Worm (Caenorhabditis elegans) whole organism, young adult: ENCODE measurements around the gene rfl-1.

Source experiments
- B0019.2 ChIP-seq: fragments of 200-800 bp; sonication (Bioruptor generic); conservative IDR thresholded peaks from 2 replicates; pipeline ENCODE4 v1.3.6; 2022; ENCODE audit warnings: missing genetic modification reagents, missing genetic modification characterization, missing compliant biosample characterization
- C06A6.2 ChIP-seq: fragments of 200-800 bp; sonication (Bioruptor generic); conservative IDR thresholded peaks from 2 replicates; pipeline ENCODE4 v1.3.6; 2022; ENCODE audit warnings: missing genetic modification characterization, missing compliant biosample characterization
- F33H1.4 ChIP-seq: fragments of 200-800 bp; sonication (Bioruptor generic); IDR thresholded peaks from 2 replicates; pipeline ENCODE4 v1.3.6; 2022; ENCODE audit warnings: missing genetic modification reagents, missing genetic modification characterization, missing compliant biosample characterization
- F49E8.2 ChIP-seq: sonication (generic microtip); optimal IDR thresholded peaks from 3 replicates; lab custom pipeline; 2017; ENCODE audit warnings: missing genetic modification characterization, mild to moderate bottlenecking, missing compliant biosample characterization, antibody characterized with exemption, moderate library complexity; ENCODE audit not compliant: insufficient read depth
- F52B5.7 ChIP-seq: sonication (generic microtip); optimal IDR thresholded peaks from 2 replicates; lab custom pipeline; 2016; ENCODE audit warnings: mild to moderate bottlenecking, missing genetic modification characterization, missing compliant biosample characterization
- F57A8.1 ChIP-seq: fragments of 200-800 bp; sonication (Bioruptor generic); optimal IDR thresholded peaks from 2 replicates; lab custom pipeline; 2018; ENCODE audit warnings: mild to moderate bottlenecking, missing genetic modification characterization, moderate library complexity, missing compliant biosample characterization
- F57C9.4 ChIP-seq: sonication (generic microtip); optimal IDR thresholded peaks from 2 replicates; lab custom pipeline; 2017; ENCODE audit warnings: mild to moderate bottlenecking, missing genetic modification characterization, missing compliant biosample characterization
- T07F8.4 ChIP-seq: sonication (generic microtip); optimal IDR thresholded peaks from 2 replicates; lab custom pipeline; 2016; ENCODE audit warnings: mild to moderate bottlenecking, missing genetic modification characterization, moderate library complexity, missing compliant biosample characterization
- Y53F4B.3 ChIP-seq: fragments of 200-800 bp; sonication (Bioruptor generic); IDR thresholded peaks from 2 replicates; pipeline ENCODE4 v1.3.6; 2022; ENCODE audit warnings: missing genetic modification reagents, missing genetic modification characterization, missing compliant biosample characterization
- Y95B8A.8 ChIP-seq: fragments of 200-800 bp; sonication (Bioruptor generic); IDR thresholded peaks from 2 replicates; pipeline ENCODE4 v1.3.6; 2022; ENCODE audit warnings: missing genetic modification reagents, missing genetic modification characterization, missing compliant biosample characterization
- athp-1 ChIP-seq: sonication (generic microtip); optimal IDR thresholded peaks from 2 replicates; lab custom pipeline; 2017; ENCODE audit warnings: mild to moderate bottlenecking, missing genetic modification characterization, missing compliant biosample characterization
- bed-2 ChIP-seq: fragments of 200-800 bp; sonication (Bioruptor generic); IDR thresholded peaks from 2 replicates; pipeline ENCODE4 v1.3.6; 2022; ENCODE audit warnings: missing genetic modification reagents, missing genetic modification characterization, missing compliant biosample characterization
- cebp-2 ChIP-seq: fragments of 200-800 bp; sonication (Bioruptor generic); IDR thresholded peaks from 2 replicates; pipeline ENCODE4 v1.3.6; 2022; ENCODE audit warnings: missing genetic modification characterization, missing compliant biosample characterization
- die-1 ChIP-seq: sonication (generic microtip); optimal IDR thresholded peaks from 2 replicates; lab custom pipeline; 2016; ENCODE audit warnings: missing genotype, mild to moderate bottlenecking, missing genetic modification characterization, missing compliant biosample characterization
- ets-4 ChIP-seq: fragments of 200-800 bp; sonication (Bioruptor generic); optimal IDR thresholded peaks from 2 replicates; lab custom pipeline; 2018; ENCODE audit warnings: mild to moderate bottlenecking, missing genetic modification characterization, missing compliant biosample characterization
- fkh-3 ChIP-seq: sonication (generic microtip); optimal IDR thresholded peaks from 2 replicates; lab custom pipeline; 2016; ENCODE audit warnings: mild to moderate bottlenecking, missing genetic modification characterization, missing compliant biosample characterization
- hrde-1 ChIP-seq: sonication (generic microtip); optimal IDR thresholded peaks from 2 replicates; lab custom pipeline; 2016; ENCODE audit warnings: missing genetic modification characterization, mild to moderate bottlenecking, missing compliant biosample characterization, moderate library complexity, missing genotype, missing genetic modification reagents, borderline replicate concordance
- lin-26 ChIP-seq: fragments of 200-800 bp; sonication (Bioruptor generic); IDR thresholded peaks from 2 replicates; pipeline ENCODE4 v1.3.6; 2022; ENCODE audit warnings: missing genetic modification reagents, missing genetic modification characterization, missing compliant biosample characterization
- lin-35 ChIP-seq, 3 experiments: fragments of 150-350 bp in 2 of 3; sonication (generic microtip) in 1 of 3; optimal IDR thresholded peaks; 2 replicates each; lab custom pipeline; 2014 to 2018; ENCODE audit warnings: missing biosample characterization in 3 of 3, missing genetic modification characterization in 3 of 3, missing genetic modification reagents in 3 of 3
- lsl-1 ChIP-seq: fragments of 200-800 bp; sonication (Bioruptor generic); optimal IDR thresholded peaks from 2 replicates; lab custom pipeline; 2018; ENCODE audit warnings: mild to moderate bottlenecking, missing genetic modification characterization, moderate library complexity, missing compliant biosample characterization
- madf-10 ChIP-seq: sonication (generic microtip); optimal IDR thresholded peaks from 2 replicates; lab custom pipeline; 2016; ENCODE audit warnings: mild to moderate bottlenecking, missing genetic modification characterization, missing compliant biosample characterization
- mcd-1 ChIP-seq: fragments of 200-800 bp; sonication (Bioruptor generic); IDR thresholded peaks from 2 replicates; pipeline ENCODE4 v1.3.6; 2022; ENCODE audit warnings: missing genetic modification reagents, missing genetic modification characterization, missing compliant biosample characterization
- mel-28 ChIP-seq: sonication (generic microtip); optimal IDR thresholded peaks from 2 replicates; lab custom pipeline; 2016; ENCODE audit warnings: borderline replicate concordance, mild to moderate bottlenecking, missing genetic modification characterization, missing compliant biosample characterization
- nfyb-1 ChIP-seq: fragments of 200-800 bp; sonication (Bioruptor generic); IDR thresholded peaks from 2 replicates; pipeline ENCODE4 v1.3.6; 2022; ENCODE audit warnings: missing genetic modification reagents, missing genetic modification characterization, missing compliant biosample characterization
- nhr-179 ChIP-seq: sonication (generic microtip); optimal IDR thresholded peaks from 2 replicates; lab custom pipeline; 2016; ENCODE audit warnings: mild to moderate bottlenecking, missing genetic modification characterization, missing compliant biosample characterization
- pbrm-1 ChIP-seq: fragments of 200-800 bp; sonication (Bioruptor generic); IDR thresholded peaks from 2 replicates; pipeline ENCODE4 v1.3.6; 2022; ENCODE audit warnings: missing genetic modification reagents, missing genetic modification characterization, missing compliant biosample characterization
- repo-1 ChIP-seq: sonication (generic microtip); optimal IDR thresholded peaks from 2 replicates; lab custom pipeline; 2017; ENCODE audit warnings: mild to moderate bottlenecking, missing genetic modification characterization, missing compliant biosample characterization
- snpc-1.3 ChIP-seq: sonication (generic microtip); optimal IDR thresholded peaks from 2 replicates; lab custom pipeline; 2017; ENCODE audit warnings: missing genetic modification characterization, mild to moderate bottlenecking, missing compliant biosample characterization, antibody characterized with exemption, moderate library complexity, missing genotype, missing genetic modification reagents; ENCODE audit not compliant: insufficient read depth
- snpc-3.4 ChIP-seq: sonication (generic microtip); optimal IDR thresholded peaks from 2 replicates; lab custom pipeline; 2017; ENCODE audit warnings: missing genetic modification characterization, mild to moderate bottlenecking, missing compliant biosample characterization, antibody characterized with exemption, moderate library complexity, missing genotype, missing genetic modification reagents
- somi-1 ChIP-seq: fragments of 200-800 bp; sonication (Bioruptor generic); optimal IDR thresholded peaks from 2 replicates; lab custom pipeline; 2018; ENCODE audit warnings: mild to moderate bottlenecking, missing genetic modification characterization, missing compliant biosample characterization
- tbx-9 ChIP-seq: sonication (generic microtip); optimal IDR thresholded peaks from 2 replicates; lab custom pipeline; 2016; ENCODE audit warnings: borderline replicate concordance, missing genetic modification characterization, inconsistent platforms, missing compliant biosample characterization
- unc-62 ChIP-seq: fragments of 150-350 bp; optimal IDR thresholded peaks from 2 replicates; lab custom pipeline; 2014; ENCODE audit warnings: missing biosample characterization, missing genetic modification reagents, missing genetic modification characterization
- xnd-1 ChIP-seq: sonication (generic microtip); optimal IDR thresholded peaks from 2 replicates; lab custom pipeline; 2016; ENCODE audit warnings: missing genotype, missing genetic modification reagents, missing genetic modification characterization, missing compliant biosample characterization
- zfh-2 ChIP-seq: fragments of 200-800 bp; sonication (Bioruptor generic); conservative IDR thresholded peaks from 2 replicates; pipeline ENCODE4 v1.3.6; 2022; ENCODE audit warnings: missing genetic modification reagents, missing genetic modification characterization, missing compliant biosample characterization
- ztf-18 ChIP-seq: sonication (generic microtip); optimal IDR thresholded peaks from 2 replicates; lab custom pipeline; 2016; ENCODE audit warnings: missing genotype, mild to moderate bottlenecking, missing genetic modification characterization, missing compliant biosample characterization
- ztf-22 ChIP-seq: fragments of 200-800 bp; sonication (Bioruptor generic); optimal IDR thresholded peaks from 2 replicates; lab custom pipeline; 2018; ENCODE audit warnings: mild to moderate bottlenecking, missing genetic modification characterization, moderate library complexity, missing compliant biosample characterization
- ztf-3 ChIP-seq: fragments of 200-800 bp; sonication (Bioruptor generic); optimal IDR thresholded peaks from 2 replicates; lab custom pipeline; 2018; ENCODE audit warnings: mild to moderate bottlenecking, missing genetic modification characterization, missing compliant biosample characterization

The rfl-1 gene

DNA sequence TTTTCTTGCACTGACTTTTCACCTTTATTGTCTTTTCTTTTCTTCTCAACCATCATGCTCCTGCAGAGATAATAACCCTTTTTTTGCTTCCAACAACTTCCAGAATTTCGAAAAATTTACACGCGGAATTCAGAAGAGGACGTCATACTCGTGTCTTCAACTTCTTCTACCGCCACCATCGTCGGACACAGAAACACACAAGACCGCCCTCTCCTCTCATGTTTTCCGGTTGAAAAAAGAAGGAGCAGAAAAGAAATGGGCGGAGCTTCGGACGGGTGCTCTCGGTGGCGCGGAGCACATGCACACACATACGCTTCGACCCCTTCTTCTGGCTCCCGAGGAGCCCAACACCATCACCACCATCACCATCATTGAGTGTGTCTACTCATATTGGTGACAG is 12.2 kb upstream of the rfl-1 start, which contains the start of gene lgc-38:
Gene lgc-38, plus strand, starts transcription at position 301 of the 400 bp plus-strand sequence.
- TF ChIP-seq C06A6.2 (GFP tag; lab: Robert Waterston, UW) = no peak
- no peak for TF ChIP-seq nfyb-1 (GFP tag; lab: Robert Waterston, UW)
- no peak for TF ChIP-seq lsl-1
- no peak for TF ChIP-seq unc-62 (GFP tag; lab: Kevin White, UChicago)
- TF ChIP-seq athp-1 = no peak
- TF ChIP-seq T07F8.4 (tag; lab: Kevin White, UChicago) = no peak
- no peak for TF ChIP-seq tbx-9 (tag; lab: Kevin White, UChicago)
- TF ChIP-seq pbrm-1 (GFP tag; lab: Robert Waterston, UW) = no peak
- no peak for TF ChIP-seq lin-35 (GFP tag; optimal IDR thresholded peaks at IDR 0.05; lab: Kevin White, UChicago)
- TF ChIP-seq F52B5.7 (tag; lab: Kevin White, UChicago) = no peak
- TF ChIP-seq F57C9.4 (tag; lab: Kevin White, UChicago) = no peak
- no peak for TF ChIP-seq die-1
- no peak for TF ChIP-seq ztf-18 (tag; lab: Kevin White, UChicago)
- no peak for TF ChIP-seq F49E8.2 (tag; lab: Kevin White, UChicago)
- TF ChIP-seq fkh-3 (tag; lab: Kevin White, UChicago) = no peak
- no peak for TF ChIP-seq ztf-3 (GFP tag; lab: Kevin White, UChicago)
- no peak for TF ChIP-seq snpc-1.3 (tag; lab: Kevin White, UChicago)
- TF ChIP-seq snpc-3.4 (tag; lab: Kevin White, UChicago) = no peak

DNA sequence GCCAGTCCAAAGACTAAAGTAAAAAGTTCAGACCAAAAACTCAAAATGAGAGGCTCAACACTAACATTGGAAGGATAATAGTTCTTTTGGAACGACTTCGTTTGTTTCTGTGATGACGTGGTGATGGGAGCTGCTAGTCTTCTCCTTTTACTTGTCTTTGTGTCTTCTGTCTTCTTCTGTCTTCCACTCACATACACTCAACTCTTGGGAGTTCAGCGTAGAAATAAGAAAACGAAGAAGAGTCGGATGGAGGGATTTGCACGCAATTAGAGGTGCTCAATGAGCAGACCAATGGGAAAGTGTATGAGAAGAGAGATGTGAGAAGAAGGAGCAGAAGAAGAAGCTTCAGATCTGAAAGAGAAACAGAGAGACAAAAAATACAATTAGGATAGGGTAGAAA is 8.9 kb upstream of the rfl-1 start:
- no peak for TF ChIP-seq ets-4 (GFP tag; lab: Kevin White, UChicago)
- no peak for TF ChIP-seq athp-1
- TF ChIP-seq, all 124 proteins: peak for 0

ce11 chrIII:7013764-7014163 is 7.2 kb upstream of the rfl-1 start:
- TF ChIP-seq F57A8.1 (GFP tag; lab: Kevin White, UChicago) (no peak), xnd-1 (tag; lab: Kevin White, UChicago) (no peak), mcd-1 (GFP tag; lab: Robert Waterston, UW) (no peak), zfh-2 (GFP tag; lab: Robert Waterston, UW) (no peak), B0019.2 (GFP tag; lab: Robert Waterston, UW) (no peak), somi-1 (no peak), hrde-1 (tag; lab: Kevin White, UChicago) (no peak), cebp-2 (GFP tag; lab: Robert Waterston, UW) (no peak), Y53F4B.3 (no peak), repo-1 (tag; lab: Kevin White, UChicago) (no peak), lin-26 (no peak), bed-2 (GFP tag; lab: Robert Waterston, UW) (no peak), Y95B8A.8 (no peak), F33H1.4 (GFP tag; lab: Robert Waterston, UW) (no peak), mel-28 (tag; lab: Kevin White, UChicago) (no peak), nhr-179 (tag; lab: Kevin White, UChicago) (no peak), lin-35 (GFP tag; optimal IDR thresholded peaks at IDR 0.05; lab: Kevin White, UChicago) (no peak), madf-10 (tag; lab: Kevin White, UChicago) (no peak), F49E8.2 (tag; lab: Kevin White, UChicago) (no peak), ztf-22 (no peak)
